Fruit fly (Drosophila melanogaster) whole organism, embryonic: ENCODE data around the gene CG6607.

ENCODE experiments used
- CG10654 ChIP-seq: fragments of 200-800 bp; sonication (Bioruptor generic); optimal IDR thresholded peaks from 2 replicates; lab custom pipeline; 2016; ENCODE audit warnings: missing biosample characterization, missing genetic modification characterization
- CG11504 ChIP-seq: fragments of 200-800 bp; sonication (Bioruptor generic); optimal IDR thresholded peaks from 3 replicates; lab custom pipeline; 2019; ENCODE audit warnings: missing biosample characterization, mild to moderate bottlenecking, missing genetic modification characterization, moderate library complexity
- CG11723 ChIP-seq: fragments of 200-800 bp; sonication (Bioruptor generic); optimal IDR thresholded peaks from 2 replicates; lab custom pipeline; 2017; ENCODE audit warnings: missing biosample characterization, mild to moderate bottlenecking, missing genetic modification characterization
- CG12071 ChIP-seq: fragments of 200-800 bp; sonication (Bioruptor generic); optimal IDR thresholded peaks from 3 replicates; lab custom pipeline; 2018; ENCODE audit warnings: missing biosample characterization, mild to moderate bottlenecking, missing genetic modification characterization
- CG14860 ChIP-seq: fragments of 200-800 bp; sonication (Bioruptor generic); IDR thresholded peaks from 3 replicates; pipeline ENCODE4 v1.3.6; 2022; ENCODE audit warnings: missing biosample characterization, missing genetic modification characterization; ENCODE audit not compliant: partially characterized antibody
- CG1603 ChIP-seq: fragments of 200-800 bp; sonication (Bioruptor generic); optimal IDR thresholded peaks from 2 replicates; lab custom pipeline; 2019; ENCODE audit warnings: missing biosample characterization, mild to moderate bottlenecking, missing genetic modification characterization, moderate library complexity
- CG1647 ChIP-seq: fragments of 200-800 bp; sonication (Bioruptor generic); optimal IDR thresholded peaks from 3 replicates; lab custom pipeline; 2016; ENCODE audit warnings: missing biosample characterization, missing genetic modification characterization
- CG16779 ChIP-seq: fragments of 200-800 bp; sonication (Bioruptor generic); IDR thresholded peaks from 2 replicates; pipeline ENCODE4 v1.3.6; 2022; ENCODE audit warnings: missing biosample characterization, missing genetic modification characterization
- CG2116 ChIP-seq: fragments of 200-800 bp; sonication (Bioruptor generic); optimal IDR thresholded peaks from 3 replicates; lab custom pipeline; 2018; ENCODE audit warnings: missing biosample characterization, mild to moderate bottlenecking, missing genetic modification characterization
- CG3065 ChIP-seq: fragments of 200-800 bp; sonication (Bioruptor generic); optimal IDR thresholded peaks from 2 replicates; lab custom pipeline; 2016; ENCODE audit warnings: missing biosample characterization, missing genetic modification characterization
- CG31365 ChIP-seq: fragments of 200-800 bp; sonication (Bioruptor generic); optimal IDR thresholded peaks from 2 replicates; lab custom pipeline; 2018; ENCODE audit warnings: missing biosample characterization, mild to moderate bottlenecking, missing genetic modification characterization
- CG3407 ChIP-seq: fragments of 200-800 bp; sonication (Bioruptor generic); optimal IDR thresholded peaks from 2 replicates; lab custom pipeline; 2018; ENCODE audit warnings: missing biosample characterization, mild to moderate bottlenecking, missing genetic modification characterization
- CG3838 ChIP-seq: fragments of 200-800 bp; sonication (Bioruptor generic); optimal IDR thresholded peaks from 3 replicates; lab custom pipeline; 2016; ENCODE audit warnings: missing biosample characterization, missing genetic modification characterization
- CG6175 ChIP-seq: fragments of 200-800 bp; sonication (Bioruptor generic); IDR thresholded peaks from 3 replicates; pipeline ENCODE4 v1.3.6; 2022; ENCODE audit warnings: missing biosample characterization, missing genetic modification characterization
- CG6254 ChIP-seq: fragments of 200-800 bp; sonication (Bioruptor generic); optimal IDR thresholded peaks from 3 replicates; lab custom pipeline; 2017; ENCODE audit warnings: mild to moderate bottlenecking, missing biosample characterization, missing genetic modification reagents, missing genetic modification characterization
- CG7987 ChIP-seq: fragments of 200-800 bp; sonication (Bioruptor generic); optimal IDR thresholded peaks from 2 replicates; lab custom pipeline; 2018; ENCODE audit warnings: missing biosample characterization, mild to moderate bottlenecking, missing genetic modification characterization, moderate library complexity
- CG8281 ChIP-seq: fragments of 200-800 bp; sonication (Bioruptor generic); optimal IDR thresholded peaks from 2 replicates; lab custom pipeline; 2018; ENCODE audit warnings: missing biosample characterization, mild to moderate bottlenecking, missing genetic modification characterization, moderate library complexity
- CG8388 ChIP-seq: fragments of 200-800 bp; sonication (Bioruptor generic); optimal IDR thresholded peaks from 2 replicates; lab custom pipeline; 2019; ENCODE audit warnings: missing biosample characterization, mild to moderate bottlenecking, missing genetic modification characterization, moderate library complexity
- CG9437 ChIP-seq: fragments of 200-800 bp; sonication (Bioruptor generic); optimal IDR thresholded peaks from 2 replicates; lab custom pipeline; 2018; ENCODE audit warnings: missing biosample characterization, mild to moderate bottlenecking, missing genetic modification characterization
- CG9876 ChIP-seq: fragments of 200-800 bp; sonication (Bioruptor generic); optimal IDR thresholded peaks from 2 replicates; lab custom pipeline; 2016; ENCODE audit warnings: missing biosample characterization, missing genetic modification characterization
- CoRest ChIP-seq: fragments of 200-800 bp; sonication (Bioruptor generic); optimal IDR thresholded peaks from 3 replicates; lab custom pipeline; 2018; ENCODE audit warnings: missing biosample characterization, mild to moderate bottlenecking, missing genetic modification characterization, moderate library complexity
- E2f2 ChIP-seq: fragments of 200-800 bp; sonication (Bioruptor generic); IDR thresholded peaks from 2 replicates; pipeline ENCODE4 v1.3.6; 2022; ENCODE audit warnings: missing biosample characterization, missing genetic modification characterization
- Elba2 ChIP-seq: fragments of 200-800 bp; sonication (Bioruptor generic); optimal IDR thresholded peaks from 3 replicates; lab custom pipeline; 2016; ENCODE audit warnings: missing biosample characterization, missing genetic modification characterization
- H15 ChIP-seq: fragments of 200-800 bp; sonication (Bioruptor generic); IDR thresholded peaks from 3 replicates; pipeline ENCODE4 v1.3.6; 2022; ENCODE audit warnings: missing biosample characterization, missing genetic modification characterization
- HLH3B ChIP-seq: fragments of 200-800 bp; sonication (Bioruptor generic); IDR thresholded peaks from 2 replicates; pipeline ENCODE4 v1.3.6; 2022; ENCODE audit warnings: missing biosample characterization, missing genetic modification characterization
- Hmr ChIP-seq: fragments of 200-800 bp; sonication (Bioruptor generic); optimal IDR thresholded peaks from 3 replicates; lab custom pipeline; 2017; ENCODE audit warnings: mild to moderate bottlenecking, missing biosample characterization, missing genetic modification reagents, missing genetic modification characterization
- Hr39 ChIP-seq: fragments of >200 bp; optimal IDR thresholded peaks from 2 replicates; lab custom pipeline; 2017
- Kr ChIP-seq: fragments of 200-800 bp; sonication (Bioruptor generic); optimal IDR thresholded peaks from 2 replicates; lab custom pipeline; 2017; ENCODE audit warnings: missing biosample characterization, mild to moderate bottlenecking, missing genetic modification characterization
- MESR4 ChIP-seq: fragments of 200-800 bp; sonication (Bioruptor generic); optimal IDR thresholded peaks from 2 replicates; lab custom pipeline; 2018; ENCODE audit warnings: missing biosample characterization, mild to moderate bottlenecking, missing genetic modification characterization, moderate library complexity
- NC2β ChIP-seq: fragments of 200-800 bp; sonication (Bioruptor generic); optimal IDR thresholded peaks from 2 replicates; lab custom pipeline; 2016; ENCODE audit warnings: missing biosample characterization, missing genetic modification characterization
- NFAT ChIP-seq: fragments of 200-800 bp; sonication (Bioruptor generic); IDR thresholded peaks from 2 replicates; pipeline ENCODE4 v1.3.6; 2022; ENCODE audit warnings: missing biosample characterization, missing genetic modification characterization
- NfI ChIP-seq: fragments of 200-800 bp; sonication (Bioruptor generic); optimal IDR thresholded peaks from 3 replicates; lab custom pipeline; 2018; ENCODE audit warnings: missing biosample characterization, mild to moderate bottlenecking, missing genetic modification characterization, moderate library complexity
- Rx ChIP-seq: fragments of 200-800 bp; sonication (Bioruptor generic); IDR thresholded peaks from 2 replicates; pipeline ENCODE4 v1.3.6; 2022; ENCODE audit warnings: missing biosample characterization, missing genetic modification characterization
- Spps ChIP-seq: fragments of 200-800 bp; sonication (Bioruptor generic); optimal IDR thresholded peaks from 2 replicates; lab custom pipeline; 2018; ENCODE audit warnings: missing biosample characterization, mild to moderate bottlenecking, missing genetic modification characterization
- TFAM ChIP-seq: fragments of 200-800 bp; sonication (Bioruptor generic); optimal IDR thresholded peaks from 2 replicates; lab custom pipeline; 2017; ENCODE audit warnings: missing biosample characterization, missing genetic modification characterization, inconsistent platforms
- bcd ChIP-seq: fragments of 200-800 bp; sonication (Bioruptor generic); optimal IDR thresholded peaks from 2 replicates; lab custom pipeline; 2017; ENCODE audit warnings: missing biosample characterization, mild to moderate bottlenecking, missing genetic modification characterization
- ci ChIP-seq: fragments of 200-800 bp; sonication (Bioruptor generic); IDR thresholded peaks from 3 replicates; pipeline ENCODE4 v1.3.6; 2022; ENCODE audit warnings: missing biosample characterization, missing genetic modification characterization
- en ChIP-seq: fragments of 200-800 bp; sonication (Bioruptor generic); optimal IDR thresholded peaks from 2 replicates; lab custom pipeline; 2016; ENCODE audit warnings: missing biosample characterization, missing genetic modification characterization
- ewg ChIP-seq: fragments of 200-800 bp; sonication (Bioruptor generic); optimal IDR thresholded peaks from 3 replicates; lab custom pipeline; 2017; ENCODE audit warnings: mild to moderate bottlenecking, missing biosample characterization, missing genetic modification reagents, missing genetic modification characterization
- fd64A ChIP-seq: fragments of 200-800 bp; sonication (Bioruptor generic); optimal IDR thresholded peaks from 3 replicates; lab custom pipeline; 2018; ENCODE audit warnings: missing biosample characterization, mild to moderate bottlenecking, missing genetic modification characterization
- ftz-f1 ChIP-seq: fragments of 200-800 bp; sonication (Bioruptor generic); optimal IDR thresholded peaks from 2 replicates; lab custom pipeline; 2016; ENCODE audit warnings: missing biosample characterization, missing genetic modification characterization
- gt ChIP-seq: fragments of 200-800 bp; sonication (Bioruptor generic); IDR thresholded peaks from 2 replicates; pipeline ENCODE4 v1.3.6; 2022; ENCODE audit warnings: missing biosample characterization, missing genetic modification characterization
- hkb ChIP-seq, 2 experiments: fragments of 200-800 bp in 1 of 2; fragments of >200 bp in 1 of 2; sonication (Bioruptor generic) in 1 of 2; IDR thresholded peaks in 1 of 2; optimal IDR thresholded peaks in 1 of 2; 2 replicates each; pipeline versions ENCODE4 v1.3.6 to Lab custom; 2017 to 2022; ENCODE audit warnings: missing biosample characterization in 1 of 2, missing genetic modification characterization in 1 of 2
- inv ChIP-seq: fragments of 200-800 bp; sonication (Bioruptor generic); IDR thresholded peaks from 2 replicates; pipeline ENCODE4 v1.3.6; 2022; ENCODE audit warnings: missing biosample characterization, missing genetic modification characterization; ENCODE audit not compliant: partially characterized antibody
- knrl ChIP-seq: fragments of 200-800 bp; sonication (Bioruptor generic); IDR thresholded peaks from 3 replicates; pipeline ENCODE4 v1.3.6; 2022; ENCODE audit warnings: missing biosample characterization, missing genetic modification characterization; ENCODE audit not compliant: partially characterized antibody
- nerfin-2 ChIP-seq: fragments of 200-800 bp; sonication (Bioruptor generic); IDR thresholded peaks from 2 replicates; pipeline ENCODE4 v1.3.6; 2022; ENCODE audit warnings: missing biosample characterization, missing genetic modification characterization; ENCODE audit not compliant: partially characterized antibody
- oc ChIP-seq: fragments of 200-800 bp; sonication (Bioruptor generic); optimal IDR thresholded peaks from 2 replicates; lab custom pipeline; 2018; ENCODE audit warnings: missing biosample characterization, mild to moderate bottlenecking, missing genetic modification characterization, moderate library complexity
- p53 ChIP-seq: fragments of 200-800 bp; sonication (Bioruptor generic); optimal IDR thresholded peaks from 2 replicates; lab custom pipeline; 2016; ENCODE audit warnings: missing biosample characterization, missing genetic modification characterization
- peb ChIP-seq: fragments of 200-800 bp; sonication (Bioruptor generic); IDR thresholded peaks from 2 replicates; pipeline ENCODE4 v1.3.6; 2022; ENCODE audit warnings: missing biosample characterization, missing genetic modification characterization
- pho ChIP-seq: fragments of 200-800 bp; sonication (Bioruptor generic); optimal IDR thresholded peaks from 2 replicates; lab custom pipeline; 2016; ENCODE audit warnings: missing biosample characterization, missing genetic modification characterization
- zen2 ChIP-seq: fragments of 200-800 bp; sonication (Bioruptor generic); IDR thresholded peaks from 3 replicates; pipeline ENCODE4 v1.3.6; 2022; ENCODE audit warnings: missing biosample characterization, missing genetic modification characterization; ENCODE audit not compliant: partially characterized antibody

Gene CG6607

dm6 chr3R:24518150-24518580, 9.7 kb upstream of the CG6607 start, which contains the start of gene Pp1alpha-96A (continued):
- TF ChIP-seq inv (peak; percentile 76; the same call in 1 of the 2 replicates), Hmr (GFP tag; lab: Kevin White, UChicago) (peak; percentile 33), CG9437 (GFP tag; lab: Kevin White, UChicago) (peak; percentile 59), zen2 (GFP tag; lab: Robert Waterston, UW) (peak; percentile 73; the same call in 2 of the 3 replicates), CG14860 (GFP tag; lab: Robert Waterston, UW) (peak; percentile 77), CG11723 (no peak), hkb (optimal IDR thresholded peaks at IDR 0.05; lab: Kevin White, UChicago) (no peak), hkb (GFP tag; IDR thresholded peaks at IDR 0.05; lab: Robert Waterston, UW) (no peak), en (no peak), CG2116 (GFP tag; lab: Kevin White, UChicago) (peak; percentile 60), peb (GFP tag; lab: Robert Waterston, UW) (no peak), CG11504 (tag; lab: Kevin White, UChicago) (no peak), CG7987 (GFP tag; lab: Kevin White, UChicago) (no peak), CG3065 (GFP tag; lab: Kevin White, UChicago) (no peak), Kr (GFP tag; lab: Kevin White, UChicago) (no peak), nerfin-2 (peak; percentile 62; the same call in 1 of the 2 replicates), CG6175 (no peak), CG12071 (GFP tag; lab: Kevin White, UChicago) (no peak), CG16779 (GFP tag; lab: Robert Waterston, UW) (no peak), pho (peak; percentile 26), CG3407 (GFP tag; lab: Kevin White, UChicago) (no peak), CG1647 (GFP tag; lab: Kevin White, UChicago) (no peak), CoRest (tag; lab: Kevin White, UChicago) (peak; percentile 16), NfI (GFP tag; lab: Kevin White, UChicago) (no peak), MESR4 (peak; percentile 98), CG1603 (tag; lab: Kevin White, UChicago) (peak; percentile 75), H15 (GFP tag; lab: Robert Waterston, UW) (no peak), CG3838 (GFP tag; lab: Kevin White, UChicago) (no peak), CG8281 (tag; lab: Kevin White, UChicago) (no peak), oc (no peak), CG6254 (GFP tag; lab: Kevin White, UChicago) (no peak), Rx (GFP tag; lab: Robert Waterston, UW) (no peak), NC2β (GFP tag; lab: Kevin White, UChicago) (no peak), gt (GFP tag; lab: Robert Waterston, UW) (no peak), ci (no peak), HLH3B (GFP tag; lab: Robert Waterston, UW) (no peak), E2f2 (GFP tag; lab: Robert Waterston, UW) (peak; percentile 85), Spps (tag; lab: Kevin White, UChicago) (no peak), ewg (GFP tag; lab: Kevin White, UChicago) (peak; percentile 83), CG10654 (GFP tag; lab: Kevin White, UChicago) (no peak), knrl (GFP tag; lab: Robert Waterston, UW) (peak; percentile 87), fd64A (GFP tag; lab: Kevin White, UChicago) (no peak), CG8388 (GFP tag; lab: Kevin White, UChicago) (no peak), Hr39 (lab: Kevin White, UChicago) (no peak), bcd (no peak), Elba2 (GFP tag; lab: Kevin White, UChicago) (no peak), CG9876 (GFP tag; lab: Kevin White, UChicago) (peak; percentile 12), p53 (no peak), NFAT (GFP tag; lab: Robert Waterston, UW) (no peak), CG31365 (tag; lab: Kevin White, UChicago) (no peak), TFAM (GFP tag; lab: Kevin White, UChicago) (no peak), ftz-f1 (GFP tag; lab: Kevin White, UChicago) (no peak)
